Worm (Caenorhabditis elegans) whole organism, L4 larva: ENCODE measurements around the gene srv-9.

Experiments
- R02D3.7 ChIP-seq: fragments of 150-350 bp; sonication (generic microtip); optimal IDR thresholded peaks from 3 replicates; lab custom pipeline; 2014; ENCODE audit warnings: missing biosample characterization, missing genetic modification characterization
- T20F7.1 ChIP-seq: fragments of 200-800 bp; sonication (Bioruptor generic); optimal IDR thresholded peaks from 2 replicates; lab custom pipeline; 2018; ENCODE audit warnings: mild to moderate bottlenecking, missing genetic modification characterization, missing compliant biosample characterization
- T26A8.4 ChIP-seq: fragments of 200-800 bp; sonication (Bioruptor generic); IDR thresholded peaks from 2 replicates; pipeline ENCODE4 v1.3.6; 2022; ENCODE audit warnings: missing genetic modification characterization, missing compliant biosample characterization
- Y48G9A.11 ChIP-seq: fragments of 200-800 bp; sonication (Bioruptor generic); IDR thresholded peaks from 2 replicates; pipeline ENCODE4 v1.3.6; 2022; ENCODE audit warnings: missing genetic modification reagents, missing genetic modification characterization, missing compliant biosample characterization
- aha-1 ChIP-seq: fragments of 150-350 bp; peaks from one replicate; lab custom pipeline; 2014; ENCODE audit warnings: missing biosample characterization, missing genetic modification characterization
- ama-1 ChIP-seq: fragments of 150-350 bp; optimal IDR thresholded peaks from 2 replicates; lab custom pipeline; 2014; ENCODE audit warnings: inconsistent platforms, mixed read lengths
- arid-1 ChIP-seq: fragments of 200-800 bp; sonication (Bioruptor generic); conservative IDR thresholded peaks from 2 replicates; pipeline ENCODE4 v1.3.6; 2022; ENCODE audit warnings: missing genetic modification reagents, missing genetic modification characterization, missing compliant biosample characterization
- ceh-28 ChIP-seq: fragments of 150-350 bp; optimal IDR thresholded peaks from 2 replicates; lab custom pipeline; 2014; ENCODE audit warnings: missing biosample characterization, missing genetic modification reagents, missing genetic modification characterization
- ceh-32 ChIP-seq: sonication (generic microtip); optimal IDR thresholded peaks from 2 replicates; lab custom pipeline; 2016; ENCODE audit warnings: mild to moderate bottlenecking, missing genetic modification characterization, missing compliant biosample characterization; ENCODE audit not compliant: poor library complexity
- ceh-44 ChIP-seq: fragments of 200-800 bp; sonication (Bioruptor generic); IDR thresholded peaks from 2 replicates; pipeline ENCODE4 v1.3.6; 2022; ENCODE audit warnings: missing genetic modification reagents, missing genetic modification characterization, missing compliant biosample characterization
- ceh-82 ChIP-seq: sonication (generic microtip); optimal IDR thresholded peaks from 2 replicates; lab custom pipeline; 2017; ENCODE audit warnings: missing biosample characterization, missing genetic modification characterization
- daf-12 ChIP-seq: fragments of 150-350 bp; optimal IDR thresholded peaks from 2 replicates; lab custom pipeline; 2014; ENCODE audit warnings: missing biosample characterization, missing genetic modification reagents, missing genetic modification characterization
- daf-16 ChIP-seq, 3 experiments: sonication (generic microtip); optimal IDR thresholded peaks; 2 replicates each; lab custom pipeline; 2016 to 2017; ENCODE audit warnings: missing genetic modification characterization in 3 of 3, missing genetic modification reagents in 3 of 3, mild to moderate bottlenecking in 2 of 3, missing compliant biosample characterization in 2 of 3, missing biosample characterization in 1 of 3, moderate library complexity in 1 of 3
- daf-19 ChIP-seq: fragments of 200-800 bp; sonication (Bioruptor generic); conservative IDR thresholded peaks from 2 replicates; pipeline ENCODE4 v1.3.6; 2022; ENCODE audit warnings: missing genetic modification characterization, missing compliant biosample characterization
- dmd-6 ChIP-seq: fragments of 200-800 bp; sonication (Bioruptor generic); IDR thresholded peaks from 2 replicates; pipeline ENCODE4 v1.3.6; 2022; ENCODE audit warnings: missing genetic modification reagents, missing genetic modification characterization, missing compliant biosample characterization
- dmd-8 ChIP-seq: fragments of 200-800 bp; sonication (Bioruptor generic); IDR thresholded peaks from 2 replicates; pipeline ENCODE4 v1.3.6; 2022; ENCODE audit warnings: missing genetic modification characterization, missing compliant biosample characterization
- duxl-1 ChIP-seq: sonication (generic microtip); optimal IDR thresholded peaks from 2 replicates; lab custom pipeline; 2016; ENCODE audit warnings: mild to moderate bottlenecking, missing genetic modification characterization, moderate library complexity, missing compliant biosample characterization; ENCODE audit not compliant: poor library complexity
- dve-1 ChIP-seq: sonication (generic microtip); optimal IDR thresholded peaks from 2 replicates; lab custom pipeline; 2017; ENCODE audit warnings: antibody characterized with exemption, mild to moderate bottlenecking, missing genetic modification characterization, missing compliant biosample characterization; ENCODE audit not compliant: insufficient read depth
- egl-27 ChIP-seq: sonication (generic microtip); optimal IDR thresholded peaks from 3 replicates; lab custom pipeline; 2017; ENCODE audit warnings: missing biosample characterization, missing genetic modification reagents, missing genetic modification characterization
- egl-43 ChIP-seq: fragments of 200-800 bp; sonication (Bioruptor generic); IDR thresholded peaks from 2 replicates; pipeline ENCODE4 v1.3.6; 2022; ENCODE audit warnings: missing genetic modification reagents, missing genetic modification characterization, missing compliant biosample characterization
- fkh-10 ChIP-seq: fragments of 150-350 bp; optimal IDR thresholded peaks from 2 replicates; lab custom pipeline; 2014; ENCODE audit warnings: missing biosample characterization, missing genetic modification reagents, missing genetic modification characterization
- hif-1 ChIP-seq, 2 experiments: sonication (generic microtip); optimal IDR thresholded peaks; 2 replicates each; lab custom pipeline; 2016 to 2017; ENCODE audit warnings: missing compliant biosample characterization in 2 of 2, missing genetic modification characterization in 2 of 2, missing genetic modification reagents in 2 of 2, missing genotype in 2 of 2, mild to moderate bottlenecking in 1 of 2
- hlh-30 ChIP-seq: sonication (generic microtip); optimal IDR thresholded peaks from 2 replicates; lab custom pipeline; 2017; ENCODE audit warnings: antibody characterized with exemption, mild to moderate bottlenecking, missing genetic modification characterization, missing compliant biosample characterization; ENCODE audit not compliant: insufficient read depth
- hmg-1.1 ChIP-seq: fragments of 200-800 bp; sonication (Bioruptor generic); IDR thresholded peaks from 2 replicates; pipeline ENCODE4 v1.3.6; 2022; ENCODE audit warnings: missing genetic modification reagents, missing genetic modification characterization, missing compliant biosample characterization
- lin-1 ChIP-seq: fragments of 200-800 bp; sonication (Bioruptor generic); IDR thresholded peaks from 2 replicates; pipeline ENCODE4 v1.3.6; 2022; ENCODE audit warnings: missing genetic modification reagents, missing genetic modification characterization, missing compliant biosample characterization
- lin-13 ChIP-seq: fragments of 150-350 bp; optimal IDR thresholded peaks from 2 replicates; lab custom pipeline; 2014; ENCODE audit warnings: missing biosample characterization, missing genetic modification reagents, missing genetic modification characterization
- lin-38 ChIP-seq: fragments of 200-800 bp; sonication (Bioruptor generic); IDR thresholded peaks from 2 replicates; pipeline ENCODE4 v1.3.6; 2022; ENCODE audit warnings: missing genetic modification reagents, missing genetic modification characterization, missing compliant biosample characterization
- lin-39 ChIP-seq: fragments of 150-350 bp; optimal IDR thresholded peaks from 2 replicates; lab custom pipeline; 2014; ENCODE audit warnings: missing biosample characterization, missing genetic modification reagents, missing genetic modification characterization
- lir-3 ChIP-seq: sonication (generic microtip); optimal IDR thresholded peaks from 2 replicates; lab custom pipeline; 2016; ENCODE audit warnings: mild to moderate bottlenecking, missing genetic modification characterization, missing compliant biosample characterization
- lsy-2 ChIP-seq, 2 experiments: fragments of 150-350 bp in 1 of 2; sonication (generic microtip) in 1 of 2; optimal IDR thresholded peaks; 2 replicates each; lab custom pipeline; 2014 to 2017; ENCODE audit warnings: missing biosample characterization in 2 of 2, missing genetic modification characterization in 2 of 2
- mdl-1 ChIP-seq, 2 experiments: fragments of 150-350 bp in 1 of 2; sonication (generic microtip) in 1 of 2; optimal IDR thresholded peaks; 2 replicates each; lab custom pipeline; 2014 to 2017; ENCODE audit warnings: missing biosample characterization in 2 of 2, missing genetic modification characterization in 2 of 2
- mes-2 ChIP-seq: sonication (generic microtip); optimal IDR thresholded peaks from 2 replicates; lab custom pipeline; 2016; ENCODE audit warnings: missing genotype, mild to moderate bottlenecking, missing genetic modification characterization, missing compliant biosample characterization; ENCODE audit not compliant: poor library complexity, severe bottlenecking
- mxl-2 ChIP-seq: fragments of 200-800 bp; sonication (Bioruptor generic); conservative IDR thresholded peaks from 2 replicates; pipeline ENCODE4 v1.3.6; 2022; ENCODE audit warnings: missing genetic modification reagents, missing genetic modification characterization, missing compliant biosample characterization
- nhr-10 ChIP-seq: fragments of 150-350 bp; optimal IDR thresholded peaks from 2 replicates; lab custom pipeline; 2014; ENCODE audit warnings: missing biosample characterization, missing genetic modification characterization
- nhr-102 ChIP-seq: sonication (generic microtip); optimal IDR thresholded peaks from 2 replicates; lab custom pipeline; 2016; ENCODE audit warnings: mild to moderate bottlenecking, missing genetic modification characterization, moderate library complexity, missing compliant biosample characterization
- nhr-11 ChIP-seq: fragments of 150-350 bp; optimal IDR thresholded peaks from 2 replicates; lab custom pipeline; 2014; ENCODE audit warnings: missing biosample characterization, missing genetic modification characterization
- nhr-25 ChIP-seq: sonication (generic microtip); optimal IDR thresholded peaks from 2 replicates; lab custom pipeline; 2017; ENCODE audit warnings: missing genetic modification characterization, mild to moderate bottlenecking, missing compliant biosample characterization, antibody characterized with exemption, moderate library complexity, borderline replicate concordance; ENCODE audit not compliant: insufficient read depth
- nhr-28 ChIP-seq: fragments of 150-350 bp; optimal IDR thresholded peaks from 2 replicates; lab custom pipeline; 2014; ENCODE audit warnings: missing biosample characterization, missing genetic modification characterization
- nhr-42 ChIP-seq: fragments of 200-800 bp; sonication (Bioruptor generic); IDR thresholded peaks from 2 replicates; pipeline ENCODE4 v1.3.6; 2022; ENCODE audit warnings: missing genetic modification characterization, missing compliant biosample characterization
- nhr-48 ChIP-seq: sonication (generic microtip); optimal IDR thresholded peaks from 2 replicates; lab custom pipeline; 2016; ENCODE audit warnings: mild to moderate bottlenecking, missing genetic modification characterization, missing compliant biosample characterization
- rbr-2 ChIP-seq: sonication (generic microtip); optimal IDR thresholded peaks from 2 replicates; lab custom pipeline; 2016; ENCODE audit warnings: missing genotype, missing genetic modification characterization, missing compliant biosample characterization
- skn-1 ChIP-seq: fragments of 150-350 bp; optimal IDR thresholded peaks from 2 replicates; lab custom pipeline; 2014; ENCODE audit warnings: missing biosample characterization, missing genetic modification characterization
- snpc-1.2 ChIP-seq: fragments of 200-800 bp; sonication (Bioruptor generic); IDR thresholded peaks from 2 replicates; pipeline ENCODE4 v1.3.6; 2022; ENCODE audit warnings: missing genetic modification reagents, missing genetic modification characterization, missing compliant biosample characterization
- tra-1 ChIP-seq: fragments of 200-800 bp; sonication (Bioruptor generic); IDR thresholded peaks from 2 replicates; pipeline ENCODE4 v1.3.6; 2022; ENCODE audit warnings: missing genetic modification reagents, missing genetic modification characterization, missing compliant biosample characterization
- vab-7 ChIP-seq: fragments of 200-800 bp; sonication (Bioruptor generic); IDR thresholded peaks from 2 replicates; pipeline ENCODE4 v1.3.6; 2022; ENCODE audit warnings: missing genetic modification reagents, missing genetic modification characterization, missing compliant biosample characterization
- zag-1 ChIP-seq: fragments of 150-350 bp; optimal IDR thresholded peaks from 2 replicates; lab custom pipeline; 2014; ENCODE audit warnings: missing biosample characterization, missing genetic modification characterization
- zfp-3 ChIP-seq: fragments of 200-800 bp; sonication (Bioruptor generic); conservative IDR thresholded peaks from 2 replicates; pipeline ENCODE4 v1.3.6; 2022; ENCODE audit warnings: missing genetic modification reagents, missing genetic modification characterization, missing compliant biosample characterization
- zip-11 ChIP-seq: fragments of 200-800 bp; sonication (Bioruptor generic); IDR thresholded peaks from 2 replicates; pipeline ENCODE4 v1.3.6; 2022; ENCODE audit warnings: missing genetic modification characterization, missing compliant biosample characterization
- zip-2 ChIP-seq: fragments of 150-350 bp; optimal IDR thresholded peaks from 2 replicates; lab custom pipeline; 2014; ENCODE audit warnings: missing biosample characterization, missing genetic modification characterization
- ztf-7 ChIP-seq: fragments of 150-350 bp; optimal IDR thresholded peaks from 2 replicates; lab custom pipeline; 2014; ENCODE audit warnings: missing biosample characterization, missing genetic modification characterization

srv-9 gene

DNA sequence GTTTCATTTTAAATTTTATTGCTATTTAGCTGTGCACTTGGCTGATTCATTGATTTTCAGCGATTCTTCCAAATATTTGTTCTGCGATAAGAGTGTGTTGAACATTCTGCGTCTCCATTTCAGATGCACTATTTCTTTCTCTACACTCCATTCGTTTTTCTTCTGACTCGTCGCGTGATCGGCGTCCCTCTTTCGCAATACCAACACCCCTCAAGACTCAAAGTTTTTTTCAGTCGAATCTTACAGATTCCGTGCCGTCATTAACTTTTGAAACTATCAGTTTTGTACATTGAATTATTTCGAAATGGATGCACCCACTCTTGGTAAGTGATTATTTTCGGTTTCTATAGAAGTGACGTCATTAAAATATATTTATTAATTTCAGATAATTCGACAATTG is 40.0 kb upstream of the srv-9 start, which contains the start of gene frm-10 (continued):
- TF ChIP-seq nhr-10 (tag; lab: Kevin White, UChicago) (no peak), T26A8.4 (GFP tag; lab: Robert Waterston, UW) (peak; percentile 37; the same call in 1 of the 2 replicates), ceh-44 (no peak), hlh-30 (tag; lab: Kevin White, UChicago) (peak; percentile 97), mxl-2 (GFP tag; lab: Robert Waterston, UW) (no peak), nhr-48 (tag; lab: Kevin White, UChicago) (peak; percentile 77), daf-19 (GFP tag; lab: Robert Waterston, UW) (no peak), egl-27 (tag; lab: Kevin White, UChicago) (no peak), skn-1 (tag; lab: Kevin White, UChicago) (no peak), ztf-7 (tag; lab: Kevin White, UChicago) (peak; percentile 49), vab-7 (GFP tag; lab: Robert Waterston, UW) (no peak), ama-1 (no peak), egl-43 (GFP tag; lab: Robert Waterston, UW) (no peak), mdl-1 (tag; optimal IDR thresholded peaks at IDR 0.05; lab: Kevin White, UChicago) (peak in 1 of 2 experiments; percentile 75), snpc-1.2 (GFP tag; lab: Robert Waterston, UW) (no peak), zip-2 (tag; lab: Kevin White, UChicago) (no peak), tra-1 (GFP tag; lab: Robert Waterston, UW) (0 out of 2 replicates have a peak, but pooled peaks have one; percentile 48), zip-11 (GFP tag; lab: Robert Waterston, UW) (no peak), nhr-28 (tag; lab: Kevin White, UChicago) (peak; percentile 94), hmg-1.1 (GFP tag; lab: Robert Waterston, UW) (peak; percentile 66; the same call in 1 of the 2 replicates), zag-1 (no peak), T20F7.1 (GFP tag; lab: Kevin White, UChicago) (peak; percentile 80), lsy-2 (tag; optimal IDR thresholded peaks at IDR 0.05; lab: Kevin White, UChicago) (peak; percentile 55 to 67), daf-12 (no peak), dve-1 (tag; lab: Kevin White, UChicago) (peak; percentile 93), R02D3.7 (tag; lab: Kevin White, UChicago) (no peak), lir-3 (no peak), lin-1 (GFP tag; lab: Robert Waterston, UW) (peak; percentile 69; the same call in 1 of the 2 replicates), arid-1 (0 out of 2 replicates have a peak, but pooled peaks have one; percentile 28), nhr-42 (GFP tag; lab: Robert Waterston, UW) (no peak), ceh-82 (tag; lab: Kevin White, UChicago) (no peak), Y48G9A.11 (GFP tag; lab: Robert Waterston, UW) (no peak), zfp-3 (GFP tag; lab: Robert Waterston, UW) (no peak), lin-38 (GFP tag; lab: Robert Waterston, UW) (no peak), nhr-102 (tag; lab: Kevin White, UChicago) (peak; percentile 47), nhr-25 (tag; lab: Kevin White, UChicago) (no peak), duxl-1 (no peak), daf-16 (GFP tag; optimal IDR thresholded peaks at IDR 0.05; lab: Kevin White, UChicago) (no peak), daf-16 (tag; optimal IDR thresholded peaks at IDR 0.05; lab: Kevin White, UChicago) (peak; percentile 81), ceh-32 (tag; lab: Kevin White, UChicago) (no peak), lin-39 (tag; lab: Kevin White, UChicago) (no peak), dmd-6 (GFP tag; lab: Robert Waterston, UW) (peak; percentile 84), rbr-2 (tag; lab: Kevin White, UChicago) (peak; percentile 41), mes-2 (peak; percentile 75), fkh-10 (no peak), lin-13 (GFP tag; lab: Kevin White, UChicago) (peak; percentile 58), ceh-28 (tag; lab: Kevin White, UChicago) (no peak), dmd-8 (no peak), nhr-11 (tag; lab: Kevin White, UChicago) (peak; percentile 45), hif-1 (tag; optimal IDR thresholded peaks at IDR 0.05; lab: Kevin White, UChicago) (peak in 1 of 2 experiments; percentile 76), aha-1 (tag; lab: Kevin White, UChicago) (no peak)
